Fruit fly (Drosophila melanogaster): ENCODE measurements around the gene CG14086.
A peak's percentile ranks its signal among the peaks of the same experiment; 100 is the strongest.

Gene CG14086

DNA sequence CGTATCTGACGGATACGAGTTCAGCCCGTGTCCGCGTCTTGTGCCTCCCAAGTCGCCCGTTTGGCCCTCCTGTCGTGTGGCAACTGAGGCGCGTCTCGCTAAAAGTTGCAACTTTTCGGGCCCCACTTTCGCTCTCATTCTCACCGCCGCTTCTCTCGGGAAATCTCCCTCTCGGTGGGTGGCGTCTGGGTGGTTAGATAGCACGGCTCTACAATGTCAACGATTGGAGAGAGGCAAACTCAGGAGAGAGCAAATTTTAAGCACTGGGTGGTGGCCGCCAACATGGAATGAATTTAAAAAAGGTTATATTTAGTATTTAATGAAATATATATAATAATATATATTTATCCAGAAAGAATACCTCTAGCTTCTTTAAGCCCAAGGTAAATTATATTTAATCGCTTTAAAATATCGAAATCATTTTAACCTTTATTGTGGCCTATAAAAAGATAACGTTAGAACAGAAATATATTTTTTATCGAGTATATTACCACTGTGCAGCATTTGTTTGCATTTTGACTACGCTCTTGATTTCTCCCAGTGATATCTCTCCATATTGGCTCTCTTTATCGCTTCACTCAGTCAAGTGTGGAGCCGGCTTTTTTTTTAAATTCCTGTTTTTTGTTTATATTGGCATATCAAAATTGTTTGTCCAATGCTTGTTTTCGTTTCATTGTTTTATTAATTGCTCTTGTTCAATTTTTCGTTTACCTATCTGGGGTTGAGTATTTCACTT lies 17.0 kb downstream of the CG14086 start, which contains the start of gene Gbs-76A (continued):
- TF ChIP-seq lab (GFP tag; optimal IDR thresholded peaks at IDR 0.05) (peak; percentile 91), E2f1 (GFP tag; IDR thresholded peaks at IDR 0.05) (peak; percentile 53), pfk (GFP tag; optimal IDR thresholded peaks at IDR 0.05) (peak; percentile 28), CG14014 (GFP tag; IDR thresholded peaks at IDR 0.05) (peak; percentile 79; the same call in 1 of the 2 replicates), gce (GFP tag; IDR thresholded peaks at IDR 0.05) (peak; percentile 16; the same call in 1 of the 3 replicates), insv (GFP tag; optimal IDR thresholded peaks at IDR 0.05) (peak in 1 of 2 experiments; percentile 38), al (GFP tag; IDR thresholded peaks at IDR 0.05) (peak; percentile 67), CG17568 (GFP tag; optimal IDR thresholded peaks at IDR 0.05) (peak; percentile 52), MTF-1 (GFP tag; optimal IDR thresholded peaks at IDR 0.05; ENCODE audit: borderline replicate concordance) (no peak), phol (tag; optimal IDR thresholded peaks at IDR 0.05) (peak; percentile 88), H15 (GFP tag; IDR thresholded peaks at IDR 0.05) (peak; percentile 54; the same call in 2 of the 3 replicates), CG16815 (GFP tag; optimal IDR thresholded peaks at IDR 0.05) (peak; percentile 60), Trl (optimal IDR thresholded peaks at IDR 0.05) (peak; percentile 72 to 90), Trl (GFP tag; optimal IDR thresholded peaks at IDR 0.05) (no peak), CG13775 (GFP tag; optimal IDR thresholded peaks at IDR 0.05) (peak; percentile 76), CG30431 (GFP tag; optimal IDR thresholded peaks at IDR 0.05) (peak; percentile 45), CG12299 (tag; optimal IDR thresholded peaks at IDR 0.05) (peak; percentile 74), HLH4C (GFP tag; IDR thresholded peaks at IDR 0.05; ENCODE audit: partially characterized antibody) (peak; percentile 41; the same call in 1 of the 3 replicates), dpn (GFP tag; optimal IDR thresholded peaks at IDR 0.05) (peak in 1 of 2 experiments; percentile 56), CG7745 (tag; optimal IDR thresholded peaks at IDR 0.05) (no peak), CG7271 (tag; optimal IDR thresholded peaks at IDR 0.05) (peak; percentile 14), CG12391 (tag; optimal IDR thresholded peaks at IDR 0.05) (peak; percentile 89), CG15696 (tag; optimal IDR thresholded peaks at IDR 0.05) (peak; percentile 64), Optix (GFP tag; IDR thresholded peaks at IDR 0.05) (no peak), CG34422 (GFP tag; IDR thresholded peaks at IDR 0.05) (peak; percentile 81), fu2 (GFP tag; optimal IDR thresholded peaks at IDR 0.05) (no peak), CG9797 (GFP tag; optimal IDR thresholded peaks at IDR 0.05) (no peak), gcm (GFP tag; optimal IDR thresholded peaks at IDR 0.05) (peak; percentile 91), CG30020 (tag; optimal IDR thresholded peaks at IDR 0.05) (peak; percentile 49), D19B (GFP tag; optimal IDR thresholded peaks at IDR 0.05) (peak; percentile 68), Pdp1 (GFP tag; optimal IDR thresholded peaks at IDR 0.05) (no peak), CG10543 (GFP tag; optimal IDR thresholded peaks at IDR 0.05) (peak; percentile 85), CG10274 (GFP tag; optimal IDR thresholded peaks at IDR 0.05) (no peak), CG18599 (GFP tag; optimal IDR thresholded peaks at IDR 0.05) (peak; percentile 93), CG3995 (GFP tag; optimal IDR thresholded peaks at IDR 0.05) (no peak), crp (GFP tag; optimal IDR thresholded peaks at IDR 0.05) (no peak), gem (tag; optimal IDR thresholded peaks at IDR 0.05) (peak; percentile 94), CG10654 (GFP tag; optimal IDR thresholded peaks at IDR 0.05) (peak; percentile 1), Hr3 (GFP tag; optimal IDR thresholded peaks at IDR 0.05) (peak; percentile 75), luna (GFP tag; optimal IDR thresholded peaks at IDR 0.05) (no peak), Dp (GFP tag; optimal IDR thresholded peaks at IDR 0.05) (no peak), gcm2 (GFP tag; optimal IDR thresholded peaks at IDR 0.05) (no peak), sim (GFP tag; IDR thresholded peaks at IDR 0.05) (no peak), CG6683 (GFP tag; optimal IDR thresholded peaks at IDR 0.05) (peak; percentile 79), Dfd (GFP tag; optimal IDR thresholded peaks at IDR 0.05) (no peak), ci (GFP tag; IDR thresholded peaks at IDR 0.05) (peak; percentile 80), CG6791 (GFP tag; IDR thresholded peaks at IDR 0.05; ENCODE audit: partially characterized antibody) (no peak), Drgx (GFP tag; IDR thresholded peaks at IDR 0.05) (peak; percentile 91)

All from whole organism, embryonic.